Fruit fly (Drosophila melanogaster) whole organism, embryonic: ENCODE data around the gene mRpS23.

Experiments used
- Aef1 ChIP-seq: fragments of 200-800 bp; sonication (Bioruptor generic); IDR thresholded peaks from 3 replicates; pipeline ENCODE4 v1.3.6; 2022; ENCODE audit warnings: missing biosample characterization, missing genetic modification characterization
- BEAF-32 ChIP-seq: fragments of 200-800 bp; sonication (Bioruptor generic); optimal IDR thresholded peaks from 3 replicates; lab custom pipeline; 2017; ENCODE audit warnings: missing biosample characterization, missing genetic modification characterization, mild to moderate bottlenecking, moderate library complexity, missing genetic modification reagents
- CG10267 ChIP-seq: fragments of 200-800 bp; sonication (Bioruptor generic); optimal IDR thresholded peaks from 2 replicates; lab custom pipeline; 2018; ENCODE audit warnings: missing biosample characterization, mild to moderate bottlenecking, missing genetic modification characterization, moderate library complexity
- CG14014 ChIP-seq: fragments of 200-800 bp; sonication (Bioruptor generic); IDR thresholded peaks from 2 replicates; pipeline ENCODE4 v1.3.6; 2022; ENCODE audit warnings: missing biosample characterization, missing genetic modification characterization
- CG16813 ChIP-seq: fragments of 200-800 bp; sonication (Bioruptor generic); IDR thresholded peaks from 3 replicates; pipeline ENCODE4 v1.3.6; 2022; ENCODE audit warnings: missing biosample characterization, missing genetic modification characterization; ENCODE audit not compliant: partially characterized antibody
- CG17186 ChIP-seq: fragments of 200-800 bp; sonication (Bioruptor generic); optimal IDR thresholded peaks from 3 replicates; lab custom pipeline; 2017; ENCODE audit warnings: missing biosample characterization, missing genetic modification reagents, missing genetic modification characterization
- CG17802 ChIP-seq: fragments of 200-800 bp; sonication (Bioruptor generic); optimal IDR thresholded peaks from 2 replicates; lab custom pipeline; 2018; ENCODE audit warnings: missing biosample characterization, mild to moderate bottlenecking, missing genetic modification characterization, moderate library complexity
- CG17829 ChIP-seq: fragments of 200-800 bp; optimal IDR thresholded peaks from 2 replicates; lab custom pipeline; 2019; ENCODE audit warnings: missing biosample characterization, mild to moderate bottlenecking, missing genetic modification characterization, moderate library complexity
- CG32532 ChIP-seq: fragments of 200-800 bp; sonication (Bioruptor generic); IDR thresholded peaks from 2 replicates; pipeline ENCODE4 v1.3.6; 2022; ENCODE audit warnings: missing biosample characterization, missing genetic modification characterization
- CG3838 ChIP-seq: fragments of 200-800 bp; sonication (Bioruptor generic); optimal IDR thresholded peaks from 3 replicates; lab custom pipeline; 2016; ENCODE audit warnings: missing biosample characterization, missing genetic modification characterization
- CG3847 ChIP-seq: fragments of 200-800 bp; sonication (Bioruptor generic); IDR thresholded peaks from 2 replicates; pipeline ENCODE4 v1.3.6; 2022; ENCODE audit warnings: missing biosample characterization, missing genetic modification characterization
- CG43689 ChIP-seq: fragments of 200-800 bp; sonication (Bioruptor generic); IDR thresholded peaks from 2 replicates; pipeline ENCODE4 v1.3.6; 2022; ENCODE audit warnings: missing biosample characterization, missing genetic modification characterization
- CG4617 ChIP-seq: fragments of 200-800 bp; sonication (Bioruptor generic); optimal IDR thresholded peaks from 3 replicates; lab custom pipeline; 2016; ENCODE audit warnings: missing biosample characterization, missing genetic modification characterization, borderline replicate concordance
- CG7839 ChIP-seq: fragments of 200-800 bp; sonication (Bioruptor generic); optimal IDR thresholded peaks from 3 replicates; lab custom pipeline; 2018; ENCODE audit warnings: missing biosample characterization, mild to moderate bottlenecking, missing genetic modification characterization, moderate library complexity
- CG8359 ChIP-seq: fragments of 200-800 bp; sonication (Bioruptor generic); optimal IDR thresholded peaks from 2 replicates; lab custom pipeline; 2017; ENCODE audit warnings: missing biosample characterization, mild to moderate bottlenecking, missing genetic modification characterization, borderline replicate concordance
- Dll ChIP-seq: fragments of 200-800 bp; sonication (Bioruptor generic); IDR thresholded peaks from 4 replicates; pipeline ENCODE4 v1.3.6; 2022; ENCODE audit warnings: missing biosample characterization, missing genetic modification characterization; ENCODE audit not compliant: partially characterized antibody
- Doc2 ChIP-seq: fragments of 200-800 bp; sonication (Bioruptor generic); IDR thresholded peaks from 2 replicates; pipeline ENCODE4 v1.3.6; 2022; ENCODE audit warnings: missing biosample characterization, missing genetic modification characterization
- Doc3 ChIP-seq: fragments of 200-800 bp; sonication (Bioruptor generic); IDR thresholded peaks from 3 replicates; pipeline ENCODE4 v1.3.6; 2022; ENCODE audit warnings: missing biosample characterization, missing genetic modification characterization; ENCODE audit not compliant: partially characterized antibody
- Dp ChIP-seq: fragments of 200-800 bp; sonication (Bioruptor generic); optimal IDR thresholded peaks from 2 replicates; lab custom pipeline; 2018; ENCODE audit warnings: missing biosample characterization, mild to moderate bottlenecking, missing genetic modification characterization, moderate library complexity
- Dref ChIP-seq: fragments of 200-800 bp; sonication (Bioruptor generic); IDR thresholded peaks from 2 replicates; pipeline ENCODE4 v1.3.6; 2022; ENCODE audit warnings: missing biosample characterization, missing genetic modification characterization
- Ets65A ChIP-seq: fragments of 200-800 bp; sonication (Bioruptor generic); peaks from one replicate; lab custom pipeline; 2016; ENCODE audit warnings: missing biosample characterization, missing genetic modification characterization
- Hmr ChIP-seq: fragments of 200-800 bp; sonication (Bioruptor generic); optimal IDR thresholded peaks from 3 replicates; lab custom pipeline; 2017; ENCODE audit warnings: mild to moderate bottlenecking, missing biosample characterization, missing genetic modification reagents, missing genetic modification characterization
- Kr ChIP-seq: fragments of 200-800 bp; sonication (Bioruptor generic); optimal IDR thresholded peaks from 2 replicates; lab custom pipeline; 2017; ENCODE audit warnings: missing biosample characterization, mild to moderate bottlenecking, missing genetic modification characterization
- Mrtf ChIP-seq: fragments of 200-800 bp; sonication (Bioruptor generic); IDR thresholded peaks from 3 replicates; pipeline ENCODE4 v1.3.6; 2022; ENCODE audit warnings: missing biosample characterization, missing genetic modification characterization
- Myb ChIP-seq: fragments of 200-800 bp; sonication (Bioruptor generic); optimal IDR thresholded peaks from 2 replicates; lab custom pipeline; 2016; ENCODE audit warnings: missing biosample characterization, missing genetic modification characterization
- Pdp1 ChIP-seq, 2 experiments: fragments of 200-800 bp; sonication (Bioruptor generic); optimal IDR thresholded peaks; 3 replicates each; lab custom pipeline; 2016; ENCODE audit warnings: missing biosample characterization in 2 of 2, missing genetic modification characterization in 2 of 2, mild to moderate bottlenecking in 1 of 2, moderate library complexity in 1 of 2
- Rfx ChIP-seq: fragments of 200-800 bp; sonication (Bioruptor generic); IDR thresholded peaks from 2 replicates; pipeline ENCODE4 v1.3.6; 2022; ENCODE audit warnings: missing biosample characterization, missing genetic modification characterization
- Sin3A ChIP-seq: fragments of >200 bp; optimal IDR thresholded peaks from 2 replicates; lab custom pipeline; 2018
- Six4 ChIP-seq: fragments of 200-800 bp; sonication (Bioruptor generic); optimal IDR thresholded peaks from 2 replicates; lab custom pipeline; 2016; ENCODE audit warnings: missing biosample characterization, missing genetic modification characterization
- TFAM ChIP-seq: fragments of 200-800 bp; sonication (Bioruptor generic); optimal IDR thresholded peaks from 2 replicates; lab custom pipeline; 2017; ENCODE audit warnings: missing biosample characterization, missing genetic modification characterization, inconsistent platforms
- Vsx1 ChIP-seq: fragments of 200-800 bp; sonication (Bioruptor generic); optimal IDR thresholded peaks from 2 replicates; lab custom pipeline; 2017; ENCODE audit warnings: missing biosample characterization, mild to moderate bottlenecking, missing genetic modification characterization, missing genetic modification reagents
- ara ChIP-seq: fragments of 200-800 bp; sonication (Bioruptor generic); IDR thresholded peaks from 2 replicates; pipeline ENCODE4 v1.3.6; 2022; ENCODE audit warnings: missing biosample characterization, missing genetic modification characterization
- bbx ChIP-seq: fragments of 200-800 bp; sonication (Bioruptor generic); IDR thresholded peaks from 2 replicates; pipeline ENCODE4 v1.3.6; 2022; ENCODE audit warnings: missing biosample characterization, missing genetic modification characterization; ENCODE audit not compliant: partially characterized antibody
- cg ChIP-seq: fragments of 200-800 bp; sonication (Bioruptor generic); optimal IDR thresholded peaks from 3 replicates; lab custom pipeline; 2019; ENCODE audit warnings: missing biosample characterization, mild to moderate bottlenecking, missing genetic modification characterization, moderate library complexity
- dmrt11E ChIP-seq: fragments of 200-800 bp; sonication (Bioruptor generic); optimal IDR thresholded peaks from 3 replicates; lab custom pipeline; 2018; ENCODE audit warnings: missing biosample characterization, mild to moderate bottlenecking, missing genetic modification characterization, moderate library complexity
- dysf ChIP-seq: fragments of 200-800 bp; sonication (Bioruptor generic); IDR thresholded peaks from 3 replicates; pipeline ENCODE4 v1.3.6; 2022; ENCODE audit warnings: missing biosample characterization, missing genetic modification characterization
- fd3F ChIP-seq: fragments of 200-800 bp; sonication (Bioruptor generic); optimal IDR thresholded peaks from 2 replicates; lab custom pipeline; 2018; ENCODE audit warnings: missing biosample characterization, mild to moderate bottlenecking, missing genetic modification characterization, moderate library complexity
- gfzf ChIP-seq: fragments of 200-800 bp; sonication (Bioruptor generic); optimal IDR thresholded peaks from 2 replicates; lab custom pipeline; 2016; ENCODE audit warnings: missing biosample characterization, mild to moderate bottlenecking, missing genetic modification characterization, moderate library complexity
- gro ChIP-seq: fragments of 200-800 bp; sonication (Bioruptor generic); optimal IDR thresholded peaks from 2 replicates; lab custom pipeline; 2016; ENCODE audit warnings: missing biosample characterization, missing genetic modification characterization
- insv ChIP-seq, 2 experiments: fragments of 200-800 bp; sonication (Bioruptor generic); optimal IDR thresholded peaks; 3 replicates each; lab custom pipeline; 2016 to 2018; ENCODE audit warnings: missing biosample characterization in 2 of 2, missing genetic modification characterization in 2 of 2
- knrl ChIP-seq: fragments of 200-800 bp; sonication (Bioruptor generic); IDR thresholded peaks from 3 replicates; pipeline ENCODE4 v1.3.6; 2022; ENCODE audit warnings: missing biosample characterization, missing genetic modification characterization; ENCODE audit not compliant: partially characterized antibody
- org-1 ChIP-seq: fragments of 200-800 bp; sonication (Bioruptor generic); optimal IDR thresholded peaks from 2 replicates; lab custom pipeline; 2017; ENCODE audit warnings: missing biosample characterization, missing genetic modification characterization
- p53 ChIP-seq: fragments of 200-800 bp; sonication (Bioruptor generic); optimal IDR thresholded peaks from 2 replicates; lab custom pipeline; 2016; ENCODE audit warnings: missing biosample characterization, missing genetic modification characterization
- pb ChIP-seq: fragments of 200-800 bp; sonication (Bioruptor generic); optimal IDR thresholded peaks from 3 replicates; lab custom pipeline; 2016; ENCODE audit warnings: missing biosample characterization, missing genetic modification characterization
- phol ChIP-seq: fragments of 200-800 bp; sonication (Bioruptor generic); optimal IDR thresholded peaks from 3 replicates; lab custom pipeline; 2018; ENCODE audit warnings: missing biosample characterization, mild to moderate bottlenecking, missing genetic modification characterization, moderate library complexity
- prd ChIP-seq, 3 experiments: fragments of >200 bp in 2 of 3; fragments of 200-800 bp in 1 of 3; sonication (Bioruptor generic) in 1 of 3; optimal IDR thresholded peaks in 2 of 3; IDR thresholded peaks in 1 of 3; 2 replicates in 2 of 3; 3 replicates in 1 of 3; pipeline versions ENCODE4 v1.3.6 to Lab custom; 2017 to 2022; ENCODE audit warnings: missing biosample characterization in 1 of 3, missing genetic modification characterization in 1 of 3
- repo ChIP-seq: fragments of 200-800 bp; sonication (Bioruptor generic); optimal IDR thresholded peaks from 2 replicates; lab custom pipeline; 2016; ENCODE audit warnings: missing biosample characterization, missing genetic modification characterization
- tgo ChIP-seq: fragments of 200-800 bp; sonication (Bioruptor generic); IDR thresholded peaks from 3 replicates; pipeline ENCODE4 v1.3.6; 2022; ENCODE audit warnings: missing biosample characterization, missing genetic modification characterization
- vvl ChIP-seq: fragments of 200-800 bp; sonication (Bioruptor generic); IDR thresholded peaks from 2 replicates; pipeline ENCODE4 v1.3.6; 2022; ENCODE audit warnings: missing biosample characterization, missing genetic modification characterization
- zen ChIP-seq: fragments of 200-800 bp; sonication (Bioruptor generic); optimal IDR thresholded peaks from 3 replicates; lab custom pipeline; 2018; ENCODE audit warnings: missing biosample characterization, mild to moderate bottlenecking, missing genetic modification characterization, moderate library complexity

mRpS23 gene

dm6 chr2L:13811323-13811722 is 23.5 kb downstream of the mRpS23 start, which contains the start of the genes Adat1 and CG16865 (continued):
- no peak for TF ChIP-seq pb (GFP tag; lab: Kevin White, UChicago)
- TF ChIP-seq CG43689 (GFP tag; lab: Robert Waterston, UW), result no peak
- TF ChIP-seq repo, result no peak
- no peak for TF ChIP-seq TFAM (GFP tag; lab: Kevin White, UChicago)
- TF ChIP-seq Dll (GFP tag; lab: Robert Waterston, UW), result peak; percentile 72; the same call in 3 of the 4 replicates
- no peak for TF ChIP-seq cg (GFP tag; lab: Kevin White, UChicago)
- TF ChIP-seq Pdp1 (GFP tag; optimal IDR thresholded peaks at IDR 0.05; lab: Kevin White, UChicago), result peak in 1 of 2 experiments; percentile 74
- no peak for TF ChIP-seq CG8359 (GFP tag; lab: Kevin White, UChicago)
- no peak for TF ChIP-seq vvl (GFP tag; lab: Robert Waterston, UW)
- TF ChIP-seq CG17829, result peak; percentile 5
- TF ChIP-seq bbx (GFP tag; lab: Robert Waterston, UW), result peak; percentile 47; the same call in 1 of the 2 replicates
- TF ChIP-seq fd3F (GFP tag; lab: Kevin White, UChicago), result no peak
- TF ChIP-seq zen (tag; lab: Kevin White, UChicago), result no peak
- TF ChIP-seq tgo (GFP tag; lab: Robert Waterston, UW), result no peak
- no peak for TF ChIP-seq prd (optimal IDR thresholded peaks at IDR 0.05; lab: Kevin White, UChicago)
- TF ChIP-seq prd (GFP tag; IDR thresholded peaks at IDR 0.05; lab: Robert Waterston, UW), result no peak
- no peak for TF ChIP-seq insv (GFP tag; optimal IDR thresholded peaks at IDR 0.05; lab: Kevin White, UChicago)
- TF ChIP-seq Aef1 (GFP tag; lab: Robert Waterston, UW), result no peak
- TF ChIP-seq ara (GFP tag; lab: Robert Waterston, UW), result no peak
- peak; percentile 53 for TF ChIP-seq BEAF-32 (GFP tag; lab: Kevin White, UChicago)
- TF ChIP-seq dmrt11E (tag; lab: Kevin White, UChicago), result no peak
- TF ChIP-seq Six4 (GFP tag; lab: Kevin White, UChicago), result no peak
- TF ChIP-seq CG7839, result no peak
- no peak for TF ChIP-seq Doc2 (GFP tag; lab: Robert Waterston, UW)
- TF ChIP-seq CG4617 (GFP tag; lab: Kevin White, UChicago), result peak; percentile 74
- TF ChIP-seq Rfx (GFP tag; lab: Robert Waterston, UW), result no peak
- peak; percentile 23 for TF ChIP-seq CG10267 (tag; lab: Kevin White, UChicago)
- no peak for TF ChIP-seq dysf (GFP tag; lab: Robert Waterston, UW)
- TF ChIP-seq Myb (GFP tag; lab: Kevin White, UChicago), result peak; percentile 26
- peak; percentile 54; the same call in 2 of the 3 replicates for TF ChIP-seq CG16813
- TF ChIP-seq Ets65A (GFP tag; lab: Kevin White, UChicago), result no peak
- no peak for TF ChIP-seq CG14014 (GFP tag; lab: Robert Waterston, UW)
- TF ChIP-seq Sin3A (lab: Kevin White, UChicago), result peak; percentile 35
- no peak for TF ChIP-seq org-1 (GFP tag; lab: Kevin White, UChicago)
- peak; percentile 32 for TF ChIP-seq Dp (GFP tag; lab: Kevin White, UChicago)
- no peak for TF ChIP-seq CG17802 (tag; lab: Kevin White, UChicago)
- TF ChIP-seq CG17186 (GFP tag; lab: Kevin White, UChicago), result peak; percentile 26
- TF ChIP-seq gro (GFP tag; lab: Kevin White, UChicago), result peak; percentile 15
- TF ChIP-seq CG3847 (GFP tag; lab: Robert Waterston, UW), result no peak
- TF ChIP-seq Doc3 (GFP tag; lab: Robert Waterston, UW), result 0 out of 3 replicates have a peak, but pooled peaks have one; percentile 28
- TF ChIP-seq gfzf (GFP tag; lab: Kevin White, UChicago), result peak; percentile 76
- TF ChIP-seq CG3838 (GFP tag; lab: Kevin White, UChicago), result no peak
- 0 out of 3 replicates have a peak, but pooled peaks have one; percentile 15 for TF ChIP-seq knrl (GFP tag; lab: Robert Waterston, UW)
- TF ChIP-seq Dref (GFP tag; lab: Robert Waterston, UW), result peak; percentile 80
- TF ChIP-seq Vsx1 (GFP tag; lab: Kevin White, UChicago), result no peak
- no peak for TF ChIP-seq Hmr
- no peak for TF ChIP-seq Kr (GFP tag; lab: Kevin White, UChicago)
- TF ChIP-seq phol (tag; lab: Kevin White, UChicago), result peak; percentile 34
- no peak for TF ChIP-seq p53
- TF ChIP-seq Mrtf (GFP tag; lab: Robert Waterston, UW), result no peak
- TF ChIP-seq CG32532, result no peak
